Worm (Caenorhabditis elegans) whole organism, L3 larva: ENCODE measurements around the gene tps-2.

Experiments
- ZK546.5 ChIP-seq: sonication (generic microtip); optimal IDR thresholded peaks from 2 replicates; lab custom pipeline; 2017; ENCODE audit warnings: missing biosample characterization, missing genetic modification characterization
- ama-1 ChIP-seq: fragments of 150-350 bp; optimal IDR thresholded peaks from 2 replicates; lab custom pipeline; 2018
- ceh-16 ChIP-seq: sonication (generic microtip); optimal IDR thresholded peaks from 2 replicates; lab custom pipeline; 2017; ENCODE audit warnings: missing biosample characterization, missing genetic modification characterization
- ceh-82 ChIP-seq: fragments of 150-350 bp; optimal IDR thresholded peaks from 2 replicates; lab custom pipeline; 2014; ENCODE audit warnings: missing biosample characterization, missing genetic modification characterization
- daf-12 ChIP-seq: fragments of 150-350 bp; optimal IDR thresholded peaks from 2 replicates; lab custom pipeline; 2014; ENCODE audit warnings: missing biosample characterization, missing genetic modification reagents, missing genetic modification characterization
- egl-27 ChIP-seq: sonication (generic microtip); optimal IDR thresholded peaks from 4 replicates; lab custom pipeline; 2017; ENCODE audit warnings: missing biosample characterization, missing genetic modification reagents, missing genetic modification characterization
- egl-5 ChIP-seq: fragments of 150-350 bp; optimal IDR thresholded peaks from 2 replicates; lab custom pipeline; 2017; ENCODE audit warnings: missing biosample characterization, missing genetic modification reagents, missing genetic modification characterization, inconsistent platforms
- elt-1 ChIP-seq: fragments of 150-350 bp; optimal IDR thresholded peaks from 2 replicates; lab custom pipeline; 2014; ENCODE audit warnings: missing biosample characterization, missing genetic modification characterization
- elt-2 ChIP-seq: sonication (generic microtip); optimal IDR thresholded peaks from 2 replicates; lab custom pipeline; 2016; ENCODE audit warnings: missing genetic modification reagents, mild to moderate bottlenecking, missing genetic modification characterization, missing compliant biosample characterization
- elt-3 ChIP-seq, 3 experiments: fragments of 150-350 bp in 1 of 3; sonication (generic microtip) in 2 of 3; optimal IDR thresholded peaks; 2 replicates in 2 of 3; 4 replicates in 1 of 3; lab custom pipeline; 2014 to 2017; ENCODE audit warnings: missing biosample characterization in 3 of 3, missing genetic modification characterization in 3 of 3
- fkh-2 ChIP-seq: fragments of 150-350 bp; optimal IDR thresholded peaks from 2 replicates; lab custom pipeline; 2014; ENCODE audit warnings: missing biosample characterization, missing genetic modification reagents, missing genetic modification characterization
- fos-1 ChIP-seq: fragments of 150-350 bp; optimal IDR thresholded peaks from 2 replicates; lab custom pipeline; 2014; ENCODE audit warnings: missing biosample characterization, missing genetic modification characterization
- hmg-11 ChIP-seq: sonication (generic microtip); optimal IDR thresholded peaks from 2 replicates; lab custom pipeline; 2016; ENCODE audit warnings: missing genetic modification characterization, missing compliant biosample characterization
- lin-39 ChIP-seq: fragments of 150-350 bp; optimal IDR thresholded peaks from 2 replicates; lab custom pipeline; 2018; ENCODE audit warnings: missing biosample characterization, missing genetic modification reagents, missing genetic modification characterization
- mdl-1 ChIP-seq: fragments of 150-350 bp; optimal IDR thresholded peaks from 2 replicates; lab custom pipeline; 2014; ENCODE audit warnings: missing biosample characterization, missing genetic modification characterization
- nfya-1 ChIP-seq: sonication (generic microtip); optimal IDR thresholded peaks from 2 replicates; lab custom pipeline; 2017; ENCODE audit warnings: missing genetic modification characterization, mild to moderate bottlenecking, missing compliant biosample characterization, antibody characterized with exemption, moderate library complexity; ENCODE audit not compliant: insufficient read depth
- nhr-11 ChIP-seq: fragments of 150-350 bp; optimal IDR thresholded peaks from 2 replicates; lab custom pipeline; 2014; ENCODE audit warnings: missing biosample characterization, missing genetic modification characterization
- nhr-12 ChIP-seq: fragments of 150-350 bp; optimal IDR thresholded peaks from 2 replicates; lab custom pipeline; 2014; ENCODE audit warnings: missing biosample characterization, missing genetic modification characterization
- nhr-23 ChIP-seq: fragments of 150-350 bp; optimal IDR thresholded peaks from 2 replicates; lab custom pipeline; 2014; ENCODE audit warnings: missing biosample characterization, missing genetic modification reagents, missing genetic modification characterization
- nhr-237 ChIP-seq: fragments of 150-350 bp; optimal IDR thresholded peaks from 2 replicates; lab custom pipeline; 2014; ENCODE audit warnings: missing biosample characterization, missing genetic modification characterization
- nhr-25 ChIP-seq: sonication (generic microtip); optimal IDR thresholded peaks from 2 replicates; lab custom pipeline; 2017; ENCODE audit warnings: missing biosample characterization, missing genetic modification characterization
- nhr-43 ChIP-seq: sonication (generic microtip); optimal IDR thresholded peaks from 2 replicates; lab custom pipeline; 2016; ENCODE audit warnings: mild to moderate bottlenecking, missing genetic modification characterization, missing compliant biosample characterization; ENCODE audit not compliant: poor library complexity, severe bottlenecking
- nhr-67 ChIP-seq: fragments of 150-350 bp; optimal IDR thresholded peaks from 2 replicates; lab custom pipeline; 2014; ENCODE audit warnings: missing biosample characterization, missing genetic modification characterization
- nhr-76 ChIP-seq: fragments of 150-350 bp; sonication (generic microtip); optimal IDR thresholded peaks from 5 replicates; lab custom pipeline; 2014; ENCODE audit warnings: missing biosample characterization, missing genetic modification characterization
- nhr-77 ChIP-seq: fragments of 150-350 bp; optimal IDR thresholded peaks from 2 replicates; lab custom pipeline; 2014; ENCODE audit warnings: missing biosample characterization, missing genetic modification characterization
- pha-4 ChIP-seq: fragments of 150-350 bp; optimal IDR thresholded peaks from 2 replicates; lab custom pipeline; 2014; ENCODE audit warnings: missing biosample characterization, missing genetic modification reagents, missing genetic modification characterization
- pqm-1 ChIP-seq: fragments of 150-350 bp; optimal IDR thresholded peaks from 2 replicates; lab custom pipeline; 2017; ENCODE audit warnings: missing biosample characterization, missing genetic modification characterization, inconsistent platforms
- skn-1 ChIP-seq: fragments of 150-350 bp; optimal IDR thresholded peaks from 2 replicates; lab custom pipeline; 2014; ENCODE audit warnings: missing biosample characterization, missing genetic modification characterization
- tbx-2 ChIP-seq: sonication (generic microtip); optimal IDR thresholded peaks from 2 replicates; lab custom pipeline; 2016; ENCODE audit warnings: mild to moderate bottlenecking, missing genetic modification characterization, missing compliant biosample characterization
- unc-39 ChIP-seq: sonication (generic microtip); optimal IDR thresholded peaks from 4 replicates; lab custom pipeline; 2017; ENCODE audit warnings: missing biosample characterization, missing genetic modification characterization
- unc-62 ChIP-seq: fragments of 150-350 bp; sonication (generic microtip); optimal IDR thresholded peaks from 4 replicates; lab custom pipeline; 2014; ENCODE audit warnings: missing biosample characterization, missing genetic modification reagents, missing genetic modification characterization
- zag-1 ChIP-seq: fragments of 150-350 bp; optimal IDR thresholded peaks from 2 replicates; lab custom pipeline; 2014; ENCODE audit warnings: missing biosample characterization, missing genetic modification characterization
- ztf-4 ChIP-seq: fragments of 150-350 bp; optimal IDR thresholded peaks from 2 replicates; lab custom pipeline; 2014; ENCODE audit warnings: missing biosample characterization, missing genetic modification characterization

tps-2 gene

ce11 chrII:14618764-14619163, 18.1 kb downstream of the tps-2 start:
- TF ChIP-seq fkh-2 (tag; lab: Kevin White, UChicago) (no peak), nhr-23 (tag; lab: Kevin White, UChicago) (peak; percentile 10), nhr-237 (tag; lab: Kevin White, UChicago) (no peak), daf-12 (tag; lab: Kevin White, UChicago) (no peak), nhr-25 (tag; lab: Kevin White, UChicago) (peak; percentile 19)

ce11 chrII:14619806-14620205, 19.1 kb downstream of the tps-2 start:
- TF ChIP-seq daf-12 (tag; lab: Kevin White, UChicago) (no peak), elt-3 (tag; optimal IDR thresholded peaks at IDR 0.05; lab: Kevin White, UChicago) (peak in 2 of 3 experiments; percentile 3 to 68), nhr-67 (no peak), nhr-43 (tag; lab: Kevin White, UChicago) (peak; percentile 74)

DNA sequence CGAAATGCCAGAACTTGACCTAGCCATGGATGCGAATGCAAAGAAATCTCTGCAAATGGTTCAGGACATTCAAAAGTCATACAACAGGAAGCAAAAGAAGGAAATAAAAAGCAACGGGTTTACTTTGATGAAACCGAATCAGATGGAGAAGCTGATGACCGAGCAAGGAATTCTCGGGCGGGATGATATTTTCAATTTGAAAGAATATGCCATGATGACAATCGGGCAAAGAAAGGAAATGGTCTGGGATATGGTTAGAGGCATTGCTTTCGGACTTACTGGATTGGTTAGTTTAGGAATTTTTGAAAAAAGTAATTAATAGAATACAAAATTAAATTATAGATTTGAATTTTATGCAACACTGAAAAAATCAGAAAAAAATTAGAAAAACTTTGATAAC, 20.0 kb downstream of the tps-2 start:
- TF ChIP-seq ztf-4 (tag; lab: Kevin White, UChicago) (no peak), fkh-2 (tag; lab: Kevin White, UChicago) (no peak), elt-1 (tag; lab: Kevin White, UChicago) (no peak), lin-39 (tag; lab: Kevin White, UChicago) (no peak), egl-27 (tag; lab: Kevin White, UChicago) (no peak), nhr-25 (tag; lab: Kevin White, UChicago) (no peak), ceh-16 (tag; lab: Kevin White, UChicago) (no peak), nhr-43 (tag; lab: Kevin White, UChicago) (no peak), nhr-67 (no peak), elt-3 (tag; optimal IDR thresholded peaks at IDR 0.05; lab: Kevin White, UChicago) (no peak), nhr-77 (tag; lab: Kevin White, UChicago) (no peak), mdl-1 (no peak), pqm-1 (tag; lab: Kevin White, UChicago) (no peak), hmg-11 (no peak), pha-4 (tag; lab: Kevin White, UChicago) (no peak), elt-2 (tag; lab: Kevin White, UChicago) (no peak), zag-1 (no peak), daf-12 (tag; lab: Kevin White, UChicago) (no peak)

ce11 chrII:14622758-14623157, 22.1 kb downstream of the tps-2 start, which contains the start of gene mltn-10:
Gene mltn-10, plus strand, starts transcription at chrII:14623058.
- no peak for TF ChIP-seq hmg-11
- no peak for TF ChIP-seq ceh-82 (tag; lab: Kevin White, UChicago)
- no peak for TF ChIP-seq ama-1 (lab: Kevin White, UChicago)
- no peak for TF ChIP-seq skn-1 (tag; lab: Kevin White, UChicago)
- no peak for TF ChIP-seq nhr-25 (tag; lab: Kevin White, UChicago)
- no peak for TF ChIP-seq ztf-4 (tag; lab: Kevin White, UChicago)
- no peak for TF ChIP-seq nhr-11 (tag; lab: Kevin White, UChicago)
- TF ChIP-seq egl-27 (tag; lab: Kevin White, UChicago), result no peak
- no peak for TF ChIP-seq elt-1 (tag; lab: Kevin White, UChicago)
- no peak for TF ChIP-seq zag-1
- TF ChIP-seq mdl-1, result no peak
- TF ChIP-seq nhr-77 (tag; lab: Kevin White, UChicago), result no peak
- no peak for TF ChIP-seq unc-62 (GFP tag; lab: Kevin White, UChicago)
- no peak for TF ChIP-seq nhr-237 (tag; lab: Kevin White, UChicago)
- TF ChIP-seq nhr-67, result no peak
- TF ChIP-seq egl-5 (tag; lab: Kevin White, UChicago), result no peak
- no peak for TF ChIP-seq nhr-12 (tag; lab: Kevin White, UChicago)
- TF ChIP-seq, all 47 proteins: peak for 0

DNA sequence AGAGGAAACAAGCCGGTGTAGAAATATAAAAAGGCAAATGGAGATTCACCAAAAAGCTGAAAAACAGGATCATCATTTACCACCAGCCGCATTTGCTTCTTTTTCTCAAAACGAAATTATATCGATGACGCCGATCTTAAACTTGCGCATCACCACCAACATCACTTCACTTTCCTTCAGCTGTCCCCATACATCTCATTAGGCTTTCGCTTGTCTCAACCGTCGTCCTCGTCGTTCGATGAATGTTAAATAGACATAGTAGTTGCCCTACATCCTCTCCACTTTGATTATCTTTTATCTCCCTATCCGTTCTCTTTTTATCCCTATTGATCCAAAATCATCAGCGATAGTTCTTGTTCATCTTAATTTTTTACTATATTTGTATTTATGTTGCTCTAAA, 26.2 kb downstream of the tps-2 start:
- no peak for TF ChIP-seq nhr-67
- no peak for TF ChIP-seq nfya-1 (tag; lab: Kevin White, UChicago)
- peak; percentile 22 for TF ChIP-seq nhr-23 (tag; lab: Kevin White, UChicago)
- TF ChIP-seq nhr-25 (tag; lab: Kevin White, UChicago), result peak; percentile 19
- TF ChIP-seq, all 47 proteins: peak for 2

DNA sequence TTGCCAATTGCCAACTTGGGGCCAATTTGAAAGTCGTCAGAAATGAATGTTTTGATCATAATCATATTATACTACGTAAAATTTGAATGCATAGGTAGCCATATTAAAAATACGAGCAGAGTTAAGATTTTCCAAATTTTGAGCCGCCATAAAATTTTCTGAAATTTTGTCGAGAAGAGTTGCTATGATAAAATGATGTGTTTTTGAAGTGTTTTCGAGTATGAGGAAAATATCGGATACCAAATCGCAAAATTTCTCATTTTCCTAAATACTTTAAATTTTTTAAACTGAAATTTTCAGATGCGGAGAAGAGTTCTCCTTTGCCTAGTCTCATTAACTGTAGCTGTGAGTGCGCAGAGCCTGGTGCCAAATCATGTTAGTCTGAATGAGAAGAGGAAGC, 26.6 kb downstream of the tps-2 start, which contains the start of gene tag-297:
Gene tag-297, plus strand, starts transcription at position 301 of the 400 bp plus-strand sequence.
- TF ChIP-seq ZK546.5 (tag; lab: Kevin White, UChicago) (no peak), hmg-11 (no peak), tbx-2 (tag; lab: Kevin White, UChicago) (no peak), nhr-76 (no peak), fos-1 (tag; lab: Kevin White, UChicago) (no peak), unc-39 (no peak), zag-1 (no peak), nhr-77 (tag; lab: Kevin White, UChicago) (no peak), nhr-23 (tag; lab: Kevin White, UChicago) (no peak), fkh-2 (tag; lab: Kevin White, UChicago) (no peak), unc-62 (GFP tag; lab: Kevin White, UChicago) (no peak), skn-1 (tag; lab: Kevin White, UChicago) (no peak)
- TF ChIP-seq, all 47 proteins: peak for 0
